Worm (Caenorhabditis elegans): ENCODE measurements around the gene mrck-1.

DNA sequence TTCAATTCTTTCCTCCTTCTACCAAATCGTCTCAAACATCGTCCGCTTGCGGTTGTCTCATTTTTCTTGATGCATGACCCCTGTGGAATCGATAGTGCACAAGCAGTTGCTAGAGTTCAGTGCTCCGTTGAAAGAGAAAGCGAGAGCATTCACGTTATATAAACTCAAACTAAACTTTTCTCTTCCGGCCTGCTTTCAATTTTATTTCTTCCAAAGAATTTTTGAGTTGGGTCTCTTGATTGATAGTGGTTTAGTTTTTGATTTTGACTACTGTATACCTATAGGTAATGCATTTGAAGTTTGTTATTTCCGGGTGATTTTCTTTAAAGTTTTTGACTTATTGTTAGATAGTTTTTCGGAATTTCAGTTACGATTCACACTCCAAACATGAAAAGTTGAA, 54.5 kb downstream of the mrck-1 start:
- no peak for TF ChIP-seq pqm-1 (tag; optimal IDR thresholded peaks at IDR 0.05)
- TF ChIP-seq snpc-4 (tag; optimal IDR thresholded peaks at IDR 0.05): no peak
- no peak for TF ChIP-seq ztf-11 (tag; optimal IDR thresholded peaks at IDR 0.05)
- TF ChIP-seq elt-3 (tag; optimal IDR thresholded peaks at IDR 0.05): no peak
- TF ChIP-seq nhr-76 (tag; optimal IDR thresholded peaks at IDR 0.05): no peak
- no peak for TF ChIP-seq sea-2 (GFP tag; optimal IDR thresholded peaks at IDR 0.05)
- no peak for TF ChIP-seq elt-1 (tag; optimal IDR thresholded peaks at IDR 0.05)
- no peak for TF ChIP-seq aly-2 (tag; optimal IDR thresholded peaks at IDR 0.05)
- no peak for TF ChIP-seq egl-27 (tag; optimal IDR thresholded peaks at IDR 0.05)
- TF ChIP-seq nfya-1 (tag; optimal IDR thresholded peaks at IDR 0.05; ENCODE audit: insufficient read depth): no peak
- TF ChIP-seq mdl-1 (tag; optimal IDR thresholded peaks at IDR 0.05): no peak
- no peak for TF ChIP-seq nhr-12 (tag; optimal IDR thresholded peaks at IDR 0.05)
- no peak for TF ChIP-seq ceh-16 (tag; optimal IDR thresholded peaks at IDR 0.05)
